Fruit fly (Drosophila melanogaster) whole organism, embryonic: ENCODE measurements around the gene Sgsh.

ENCODE experiments used
- Bgb ChIP-seq: fragments of 200-800 bp; sonication (Bioruptor generic); IDR thresholded peaks from 2 replicates; pipeline ENCODE4 v1.3.6; 2022; ENCODE audit warnings: missing biosample characterization, missing genetic modification characterization; ENCODE audit not compliant: partially characterized antibody
- CG10147 ChIP-seq: fragments of 200-800 bp; sonication (Bioruptor generic); optimal IDR thresholded peaks from 2 replicates; lab custom pipeline; 2019; ENCODE audit warnings: missing biosample characterization, mild to moderate bottlenecking, missing genetic modification characterization, moderate library complexity
- CG12391 ChIP-seq: fragments of 200-800 bp; sonication (Bioruptor generic); optimal IDR thresholded peaks from 3 replicates; lab custom pipeline; 2018; ENCODE audit warnings: missing biosample characterization, mild to moderate bottlenecking, missing genetic modification characterization, moderate library complexity
- CG15011 ChIP-seq: fragments of 200-800 bp; sonication (Bioruptor generic); optimal IDR thresholded peaks from 3 replicates; lab custom pipeline; 2018; ENCODE audit warnings: missing biosample characterization, mild to moderate bottlenecking, missing genetic modification characterization
- CG1603 ChIP-seq: fragments of 200-800 bp; sonication (Bioruptor generic); optimal IDR thresholded peaks from 2 replicates; lab custom pipeline; 2019; ENCODE audit warnings: missing biosample characterization, mild to moderate bottlenecking, missing genetic modification characterization, moderate library complexity
- CG2889 ChIP-seq: fragments of 200-800 bp; sonication (Bioruptor generic); IDR thresholded peaks from 3 replicates; pipeline ENCODE4 v1.3.6; 2022; ENCODE audit warnings: missing biosample characterization, missing genetic modification characterization
- CG31441 ChIP-seq: fragments of 200-800 bp; sonication (Bioruptor generic); IDR thresholded peaks from 2 replicates; pipeline ENCODE4 v1.3.6; 2022; ENCODE audit warnings: missing biosample characterization, missing genetic modification characterization
- CG34376 ChIP-seq: fragments of 200-800 bp; sonication (Bioruptor generic); optimal IDR thresholded peaks from 2 replicates; lab custom pipeline; 2018; ENCODE audit warnings: missing biosample characterization, mild to moderate bottlenecking, missing genetic modification characterization
- CG4854 ChIP-seq: fragments of 200-800 bp; sonication (Bioruptor generic); optimal IDR thresholded peaks from 2 replicates; lab custom pipeline; 2016; ENCODE audit warnings: missing biosample characterization, missing genetic modification characterization, inconsistent platforms
- CG6272 ChIP-seq: fragments of 200-800 bp; sonication (Bioruptor generic); IDR thresholded peaks from 2 replicates; pipeline ENCODE4 v1.3.6; 2022; ENCODE audit warnings: missing biosample characterization, missing genetic modification characterization
- CG7372 ChIP-seq: fragments of 200-800 bp; sonication (Bioruptor generic); IDR thresholded peaks from 2 replicates; pipeline ENCODE4 v1.3.6; 2022; ENCODE audit warnings: missing biosample characterization, missing genetic modification characterization
- CG8290 ChIP-seq, 3 experiments: fragments of 200-800 bp; sonication (Bioruptor generic); optimal IDR thresholded peaks; 2 replicates each; lab custom pipeline; 2016 to 2019; ENCODE audit warnings: missing biosample characterization in 3 of 3, missing genetic modification characterization in 3 of 3, mild to moderate bottlenecking in 2 of 3, moderate library complexity in 1 of 3
- CG8478 ChIP-seq: fragments of >200 bp; optimal IDR thresholded peaks from 2 replicates; lab custom pipeline; 2018
- CG8924 ChIP-seq: fragments of 200-800 bp; optimal IDR thresholded peaks from 3 replicates; lab custom pipeline; 2019; ENCODE audit warnings: missing biosample characterization, mild to moderate bottlenecking, missing genetic modification characterization, moderate library complexity
- CG9817 ChIP-seq: fragments of 200-800 bp; sonication (Bioruptor generic); optimal IDR thresholded peaks from 2 replicates; lab custom pipeline; 2018; ENCODE audit warnings: missing biosample characterization, mild to moderate bottlenecking, missing genetic modification characterization, moderate library complexity
- Dp ChIP-seq: fragments of 200-800 bp; sonication (Bioruptor generic); optimal IDR thresholded peaks from 2 replicates; lab custom pipeline; 2018; ENCODE audit warnings: missing biosample characterization, mild to moderate bottlenecking, missing genetic modification characterization, moderate library complexity
- Dref ChIP-seq: fragments of 200-800 bp; sonication (Bioruptor generic); IDR thresholded peaks from 2 replicates; pipeline ENCODE4 v1.3.6; 2022; ENCODE audit warnings: missing biosample characterization, missing genetic modification characterization
- Fer1 ChIP-seq: fragments of 200-800 bp; sonication (Bioruptor generic); optimal IDR thresholded peaks from 2 replicates; lab custom pipeline; 2017; ENCODE audit warnings: missing biosample characterization, mild to moderate bottlenecking, missing genetic modification characterization
- Gug ChIP-seq: fragments of 200-800 bp; sonication (Bioruptor generic); IDR thresholded peaks from 4 replicates; pipeline ENCODE4 v1.3.6; 2022; ENCODE audit warnings: missing biosample characterization, missing genetic modification characterization
- Rfx ChIP-seq: fragments of 200-800 bp; sonication (Bioruptor generic); IDR thresholded peaks from 2 replicates; pipeline ENCODE4 v1.3.6; 2022; ENCODE audit warnings: missing biosample characterization, missing genetic modification characterization
- Scr ChIP-seq: fragments of 200-800 bp; sonication (Bioruptor generic); IDR thresholded peaks from 2 replicates; pipeline ENCODE4 v1.3.6; 2022; ENCODE audit warnings: missing biosample characterization, missing genetic modification characterization; ENCODE audit not compliant: partially characterized antibody
- Sox100B ChIP-seq: fragments of 200-800 bp; sonication (Bioruptor generic); optimal IDR thresholded peaks from 3 replicates; lab custom pipeline; 2018; ENCODE audit warnings: missing biosample characterization, mild to moderate bottlenecking, missing genetic modification characterization
- Ssrp ChIP-seq: fragments of 200-800 bp; sonication (Bioruptor generic); optimal IDR thresholded peaks from 2 replicates; lab custom pipeline; 2018; ENCODE audit warnings: missing biosample characterization, mild to moderate bottlenecking, missing genetic modification characterization, moderate library complexity
- ato ChIP-seq: fragments of 200-800 bp; sonication (Bioruptor generic); IDR thresholded peaks from 2 replicates; pipeline ENCODE4 v1.3.6; 2022; ENCODE audit warnings: missing biosample characterization, missing genetic modification characterization; ENCODE audit not compliant: partially characterized antibody
- bigmax ChIP-seq: fragments of 200-800 bp; sonication (Bioruptor generic); optimal IDR thresholded peaks from 2 replicates; lab custom pipeline; 2018; ENCODE audit warnings: missing biosample characterization, mild to moderate bottlenecking, missing genetic modification characterization
- chinmo ChIP-seq: fragments of 200-800 bp; sonication (Bioruptor generic); IDR thresholded peaks from 4 replicates; pipeline ENCODE4 v1.3.6; 2022; ENCODE audit warnings: missing biosample characterization, missing genetic modification characterization; ENCODE audit not compliant: partially characterized antibody
- crc ChIP-seq: fragments of 200-800 bp; sonication (Bioruptor generic); optimal IDR thresholded peaks from 2 replicates; lab custom pipeline; 2016; ENCODE audit warnings: missing biosample characterization, missing genetic modification characterization
- crp ChIP-seq, 2 experiments: fragments of 200-800 bp; sonication (Bioruptor generic); optimal IDR thresholded peaks; 2 replicates in 1 of 2; 3 replicates in 1 of 2; lab custom pipeline; 2017; ENCODE audit warnings: missing biosample characterization in 2 of 2, missing genetic modification characterization in 2 of 2, mild to moderate bottlenecking in 1 of 2, moderate library complexity in 1 of 2
- fd96Cb ChIP-seq: fragments of 200-800 bp; sonication (Bioruptor generic); optimal IDR thresholded peaks from 2 replicates; lab custom pipeline; 2018; ENCODE audit warnings: missing biosample characterization, mild to moderate bottlenecking, missing genetic modification characterization, moderate library complexity
- grau ChIP-seq: fragments of 200-800 bp; optimal IDR thresholded peaks from 3 replicates; lab custom pipeline; 2019; ENCODE audit warnings: missing biosample characterization, mild to moderate bottlenecking, missing genetic modification characterization, moderate library complexity
- her ChIP-seq: fragments of 200-800 bp; sonication (Bioruptor generic); optimal IDR thresholded peaks from 2 replicates; lab custom pipeline; 2016; ENCODE audit warnings: missing biosample characterization, missing genetic modification characterization
- ken ChIP-seq: fragments of 200-800 bp; sonication (Bioruptor generic); IDR thresholded peaks from 3 replicates; pipeline ENCODE4 v1.3.6; 2022; ENCODE audit warnings: missing biosample characterization, missing genetic modification characterization
- knrl ChIP-seq: fragments of 200-800 bp; sonication (Bioruptor generic); IDR thresholded peaks from 3 replicates; pipeline ENCODE4 v1.3.6; 2022; ENCODE audit warnings: missing biosample characterization, missing genetic modification characterization; ENCODE audit not compliant: partially characterized antibody
- nmo ChIP-seq: fragments of 200-800 bp; sonication (Bioruptor generic); optimal IDR thresholded peaks from 2 replicates; lab custom pipeline; 2018; ENCODE audit warnings: missing biosample characterization, mild to moderate bottlenecking, missing genetic modification characterization, moderate library complexity
- nom ChIP-seq: fragments of 200-800 bp; sonication (Bioruptor generic); optimal IDR thresholded peaks from 2 replicates; lab custom pipeline; 2017; ENCODE audit warnings: missing biosample characterization, missing genetic modification characterization, mild to moderate bottlenecking, moderate library complexity, missing genetic modification reagents
- phol ChIP-seq: fragments of 200-800 bp; sonication (Bioruptor generic); optimal IDR thresholded peaks from 3 replicates; lab custom pipeline; 2018; ENCODE audit warnings: missing biosample characterization, mild to moderate bottlenecking, missing genetic modification characterization, moderate library complexity
- pzg ChIP-seq: fragments of 200-800 bp; sonication (Bioruptor generic); optimal IDR thresholded peaks from 3 replicates; lab custom pipeline; 2018; ENCODE audit warnings: missing biosample characterization, mild to moderate bottlenecking, missing genetic modification characterization, moderate library complexity
- ranshi ChIP-seq: fragments of 200-800 bp; sonication (Bioruptor generic); IDR thresholded peaks from 2 replicates; pipeline ENCODE4 v1.3.6; 2022; ENCODE audit warnings: missing biosample characterization, missing genetic modification characterization
- row ChIP-seq: fragments of 200-800 bp; sonication (Bioruptor generic); IDR thresholded peaks from 3 replicates; pipeline ENCODE4 v1.3.6; 2022; ENCODE audit warnings: missing biosample characterization, missing genetic modification characterization
- schlank ChIP-seq: fragments of 200-800 bp; sonication (Bioruptor generic); optimal IDR thresholded peaks from 2 replicates; lab custom pipeline; 2018; ENCODE audit warnings: missing biosample characterization, mild to moderate bottlenecking, missing genetic modification characterization
- seq ChIP-seq: fragments of 200-800 bp; sonication (Bioruptor generic); IDR thresholded peaks from 2 replicates; pipeline ENCODE4 v1.3.6; 2022; ENCODE audit warnings: missing biosample characterization, missing genetic modification characterization
- slbo ChIP-seq: fragments of 200-800 bp; sonication (Bioruptor generic); IDR thresholded peaks from 2 replicates; pipeline ENCODE4 v1.3.6; 2022; ENCODE audit warnings: missing biosample characterization, missing genetic modification characterization
- sna ChIP-seq: fragments of 200-800 bp; sonication (Bioruptor generic); IDR thresholded peaks from 2 replicates; pipeline ENCODE4 v1.3.6; 2022; ENCODE audit warnings: missing biosample characterization, missing genetic modification characterization; ENCODE audit not compliant: partially characterized antibody
- sob ChIP-seq: fragments of 200-800 bp; sonication (Bioruptor generic); IDR thresholded peaks from 2 replicates; pipeline ENCODE4 v1.3.6; 2022; ENCODE audit warnings: missing biosample characterization, missing genetic modification characterization
- unc-4 ChIP-seq: fragments of 200-800 bp; sonication (Bioruptor generic); IDR thresholded peaks from 2 replicates; pipeline ENCODE4 v1.3.6; 2022; ENCODE audit warnings: missing biosample characterization, missing genetic modification characterization; ENCODE audit not compliant: partially characterized antibody
- vnd ChIP-seq: fragments of 200-800 bp; sonication (Bioruptor generic); IDR thresholded peaks from 3 replicates; pipeline ENCODE4 v1.3.6; 2022; ENCODE audit warnings: missing biosample characterization, missing genetic modification characterization; ENCODE audit not compliant: partially characterized antibody
- wor ChIP-seq: fragments of 200-800 bp; sonication (Bioruptor generic); IDR thresholded peaks from 2 replicates; pipeline ENCODE4 v1.3.6; 2022; ENCODE audit warnings: missing biosample characterization, missing genetic modification characterization
- zen2 ChIP-seq: fragments of 200-800 bp; sonication (Bioruptor generic); IDR thresholded peaks from 3 replicates; pipeline ENCODE4 v1.3.6; 2022; ENCODE audit warnings: missing biosample characterization, missing genetic modification characterization; ENCODE audit not compliant: partially characterized antibody

The Sgsh gene

dm6 chr3R:18928346-18928917, 15.7 kb upstream of the Sgsh start, which contains the start of gene Mpc1 (continued):
- peak; percentile 85 for TF ChIP-seq Bgb (GFP tag; lab: Robert Waterston, UW)
- TF ChIP-seq Dref (GFP tag; lab: Robert Waterston, UW): peak; percentile 89
- TF ChIP-seq unc-4 (GFP tag; lab: Robert Waterston, UW): peak; percentile 78
- no peak for TF ChIP-seq CG4854
- peak; percentile 21 for TF ChIP-seq CG9817 (tag; lab: Kevin White, UChicago)
- TF ChIP-seq sna (GFP tag; lab: Robert Waterston, UW): 0 out of 2 replicates have a peak, but pooled peaks have one; percentile 64
- no peak for TF ChIP-seq CG10147 (GFP tag; lab: Kevin White, UChicago)
- TF ChIP-seq CG7372 (GFP tag; lab: Robert Waterston, UW): 0 out of 2 replicates have a peak, but pooled peaks have one; percentile 7
- no peak for TF ChIP-seq CG31441
- TF ChIP-seq nmo (GFP tag; lab: Kevin White, UChicago): peak; percentile 22
- TF ChIP-seq seq (GFP tag; lab: Robert Waterston, UW): no peak
- TF ChIP-seq CG6272 (GFP tag; lab: Robert Waterston, UW): peak; percentile 53; the same call in 1 of the 2 replicates
- TF ChIP-seq her (GFP tag; lab: Kevin White, UChicago): no peak
- peak; percentile 55 for TF ChIP-seq slbo (GFP tag; lab: Robert Waterston, UW)
- peak; percentile 70 for TF ChIP-seq Rfx (GFP tag; lab: Robert Waterston, UW)
- TF ChIP-seq Ssrp (tag; lab: Kevin White, UChicago): no peak
- 0 out of 3 replicates have a peak, but pooled peaks have one; percentile 26 for TF ChIP-seq CG2889 (GFP tag; lab: Robert Waterston, UW)
- TF ChIP-seq Gug (GFP tag; lab: Robert Waterston, UW): peak; percentile 25; the same call in 1 of the 4 replicates
- TF ChIP-seq ato: peak; percentile 69
- TF ChIP-seq CG15011: no peak
- TF ChIP-seq chinmo (GFP tag; lab: Robert Waterston, UW): peak; percentile 56; the same call in 1 of the 4 replicates
- no peak for TF ChIP-seq phol (tag; lab: Kevin White, UChicago)
- TF ChIP-seq sob (GFP tag; lab: Robert Waterston, UW): peak; percentile 5; the same call in 1 of the 2 replicates
- peak; percentile 86 for TF ChIP-seq row (GFP tag; lab: Robert Waterston, UW)
- TF ChIP-seq Scr (GFP tag; lab: Robert Waterston, UW): peak; percentile 86
- 0 out of 3 replicates have a peak, but pooled peaks have one; percentile 35 for TF ChIP-seq ken (GFP tag; lab: Robert Waterston, UW)
- peak in 1 of 2 experiments; percentile 54 for TF ChIP-seq crp (GFP tag; optimal IDR thresholded peaks at IDR 0.05; lab: Kevin White, UChicago)
- no peak for TF ChIP-seq crc
- TF ChIP-seq schlank (tag; lab: Kevin White, UChicago): no peak
- peak; percentile 29 for TF ChIP-seq CG34376 (GFP tag; lab: Kevin White, UChicago)
- peak; percentile 56 for TF ChIP-seq CG8924 (tag; lab: Kevin White, UChicago)
- no peak for TF ChIP-seq fd96Cb (tag; lab: Kevin White, UChicago)
- TF ChIP-seq knrl (GFP tag; lab: Robert Waterston, UW): peak; percentile 83
- no peak for TF ChIP-seq CG8478 (lab: Kevin White, UChicago)
- no peak for TF ChIP-seq CG8290 (GFP tag; optimal IDR thresholded peaks at IDR 0.05; lab: Kevin White, UChicago)
- TF ChIP-seq CG8290 (tag; optimal IDR thresholded peaks at IDR 0.05; lab: Kevin White, UChicago): peak in 1 of 2 experiments; percentile 66
- peak; percentile 19 for TF ChIP-seq CG1603 (tag; lab: Kevin White, UChicago)
- TF ChIP-seq Dp (GFP tag; lab: Kevin White, UChicago): peak; percentile 69
- peak; percentile 52; the same call in 2 of the 3 replicates for TF ChIP-seq zen2 (GFP tag; lab: Robert Waterston, UW)
- TF ChIP-seq grau (tag; lab: Kevin White, UChicago): peak; percentile 30
- peak; percentile 91 for TF ChIP-seq bigmax
- TF ChIP-seq pzg: peak; percentile 55
- no peak for TF ChIP-seq Sox100B (GFP tag; lab: Kevin White, UChicago)
- no peak for TF ChIP-seq wor (GFP tag; lab: Robert Waterston, UW)
- peak; percentile 67 for TF ChIP-seq vnd (GFP tag; lab: Robert Waterston, UW)
- TF ChIP-seq nom (GFP tag; lab: Kevin White, UChicago): peak; percentile 5
- peak; percentile 22 for TF ChIP-seq Fer1
- peak; percentile 57 for TF ChIP-seq CG12391 (tag; lab: Kevin White, UChicago)
- peak; percentile 25; the same call in 1 of the 2 replicates for TF ChIP-seq ranshi (GFP tag; lab: Robert Waterston, UW)
